Worm (Caenorhabditis elegans): ENCODE results near the gene cls-2.
A peak's percentile ranks its signal among the peaks of the same experiment; 100 is the strongest.

Gene cls-2

ce11 chrIII:9081763-9082162 lies 26.9 kb downstream of the cls-2 start, which contains the start of gene far-2:
Gene far-2 (plus strand): TSS chrIII:9081828.
- TF ChIP-seq hlh-15 (tag; optimal IDR thresholded peaks at IDR 0.05) (no peak), nhr-11 (tag; optimal IDR thresholded peaks at IDR 0.05) (no peak), hlh-6 (tag; optimal IDR thresholded peaks at IDR 0.05) (no peak), tbx-2 (tag; optimal IDR thresholded peaks at IDR 0.05) (no peak), unc-3 (GFP tag; conservative IDR thresholded peaks at IDR 0.05) (no peak), unc-3 (tag; optimal IDR thresholded peaks at IDR 0.05) (no peak), sox-2 (GFP tag; IDR thresholded peaks at IDR 0.05) (no peak), pqm-1 (tag; optimal IDR thresholded peaks at IDR 0.05) (no peak), pros-1 (tag; optimal IDR thresholded peaks at IDR 0.05) (no peak), unc-86 (tag; optimal IDR thresholded peaks at IDR 0.05) (no peak), dmd-4 (tag; optimal IDR thresholded peaks at IDR 0.05; ENCODE audit: borderline replicate concordance) (no peak), sox-4 (tag; optimal IDR thresholded peaks at IDR 0.05) (no peak), ceh-31 (tag; optimal IDR thresholded peaks at IDR 0.05) (no peak), C08G9.2 (tag; optimal IDR thresholded peaks at IDR 0.05) (no peak), fkh-10 (GFP tag; optimal IDR thresholded peaks at IDR 0.05) (no peak), Y22D7AL.16 (tag; optimal IDR thresholded peaks at IDR 0.05) (no peak), ceh-6 (GFP tag; optimal IDR thresholded peaks at IDR 0.05) (no peak), sdc-2 (tag; optimal IDR thresholded peaks at IDR 0.05) (no peak), nhr-232 (tag; optimal IDR thresholded peaks at IDR 0.05) (no peak), K02D7.2 (tag; optimal IDR thresholded peaks at IDR 0.05) (no peak)

- TF ChIP-seq tbx-7 (tag; optimal IDR thresholded peaks at IDR 0.05) = no peak
- no peak for TF ChIP-seq lim-6 (tag; optimal IDR thresholded peaks at IDR 0.05)
- no peak for TF ChIP-seq zip-5 (tag; optimal IDR thresholded peaks at IDR 0.05)
- TF ChIP-seq ceh-45 (GFP tag; IDR thresholded peaks at IDR 0.05) = no peak
- no peak for TF ChIP-seq ceh-14 (tag; optimal IDR thresholded peaks at IDR 0.05)
- no peak for TF ChIP-seq pha-2 (tag; optimal IDR thresholded peaks at IDR 0.05)
- TF ChIP-seq rnt-1 (tag; optimal IDR thresholded peaks at IDR 0.05) = peak; percentile 75
- no peak for TF ChIP-seq pros-1 (tag; optimal IDR thresholded peaks at IDR 0.05)
- peak; percentile 44 for TF ChIP-seq ceh-18 (tag; optimal IDR thresholded peaks at IDR 0.05)
- no peak for TF ChIP-seq ref-2 (tag; optimal IDR thresholded peaks at IDR 0.05)
- TF ChIP-seq hlh-13 (GFP tag; optimal IDR thresholded peaks at IDR 0.05) = no peak
- TF ChIP-seq hlh-15 (tag; optimal IDR thresholded peaks at IDR 0.05) = no peak
- no peak for TF ChIP-seq C08G9.2 (tag; optimal IDR thresholded peaks at IDR 0.05)
- no peak for TF ChIP-seq odd-2 (tag; optimal IDR thresholded peaks at IDR 0.05)
- no peak for TF ChIP-seq ceh-24 (tag; optimal IDR thresholded peaks at IDR 0.05)
- TF ChIP-seq unc-55 (GFP tag; optimal IDR thresholded peaks at IDR 0.05) = peak; percentile 2
- TF ChIP-seq hlh-30 (tag; optimal IDR thresholded peaks at IDR 0.05; ENCODE audit: insufficient read depth) = peak; percentile 34
- TF ChIP-seq hlh-8 (tag; optimal IDR thresholded peaks at IDR 0.05) = no peak
- no peak for TF ChIP-seq ceh-31 (tag; optimal IDR thresholded peaks at IDR 0.05)
- no peak for TF ChIP-seq ceh-19 (GFP tag; optimal IDR thresholded peaks at IDR 0.05)
These were observed 28.3 kb downstream of the cls-2 start for ce11 chrIII:9083118-9083517.

ce11 chrIII:9084329-9084728 lies 29.5 kb downstream of the cls-2 start:
- TF ChIP-seq lin-11 (tag; optimal IDR thresholded peaks at IDR 0.05) (no peak), sox-2 (GFP tag; IDR thresholded peaks at IDR 0.05) (no peak), ceh-31 (tag; optimal IDR thresholded peaks at IDR 0.05) (peak; percentile 14), elt-2 (tag; optimal IDR thresholded peaks at IDR 0.05) (peak; percentile 9), ref-2 (tag; optimal IDR thresholded peaks at IDR 0.05) (no peak), unc-3 (GFP tag; conservative IDR thresholded peaks at IDR 0.05) (no peak), unc-3 (tag; optimal IDR thresholded peaks at IDR 0.05) (peak; percentile 28), tbx-2 (tag; optimal IDR thresholded peaks at IDR 0.05) (no peak), che-1 (tag; optimal IDR thresholded peaks at IDR 0.05) (no peak), ceh-30 (tag; optimal IDR thresholded peaks at IDR 0.05) (no peak), ceh-34 (tag; optimal IDR thresholded peaks at IDR 0.05) (peak; percentile 11), dmd-4 (tag; optimal IDR thresholded peaks at IDR 0.05; ENCODE audit: borderline replicate concordance) (no peak), ceh-14 (tag; optimal IDR thresholded peaks at IDR 0.05) (no peak), unc-42 (tag; optimal IDR thresholded peaks at IDR 0.05) (peak; percentile 91), rnt-1 (tag; optimal IDR thresholded peaks at IDR 0.05) (peak; percentile 1), nfya-1 (tag; optimal IDR thresholded peaks at IDR 0.05) (peak; percentile 16), eyg-1 (tag; optimal IDR thresholded peaks at IDR 0.05) (no peak), syd-9 (tag; optimal IDR thresholded peaks at IDR 0.05) (peak; percentile 1), unc-55 (GFP tag; optimal IDR thresholded peaks at IDR 0.05) (peak; percentile 82), ceh-19 (GFP tag; optimal IDR thresholded peaks at IDR 0.05) (no peak), ceh-22 (tag; optimal IDR thresholded peaks at IDR 0.05) (no peak)

Measured in whole organism, late embryonic.